Worm (Caenorhabditis elegans) whole organism, L1 larva: ENCODE results near the gene plpp-1.2.

Experiments
- C34B4.2 ChIP-seq: sonication (generic microtip); optimal IDR thresholded peaks from 2 replicates; lab custom pipeline; 2017; ENCODE audit warnings: mild to moderate bottlenecking, missing genetic modification characterization, missing compliant biosample characterization
- F16B12.6 ChIP-seq: fragments of 150-350 bp; optimal IDR thresholded peaks from 2 replicates; lab custom pipeline; 2014; ENCODE audit warnings: missing biosample characterization, missing genetic modification characterization
- Y116A8C.19 ChIP-seq: sonication (generic microtip); optimal IDR thresholded peaks from 2 replicates; lab custom pipeline; 2016; ENCODE audit warnings: missing compliant biosample characterization, missing genetic modification characterization, borderline replicate concordance
- aha-1 ChIP-seq: fragments of 150-350 bp; optimal IDR thresholded peaks from 2 replicates; lab custom pipeline; 2014; ENCODE audit warnings: missing biosample characterization, missing genetic modification characterization
- alr-1 ChIP-seq: fragments of 200-800 bp; sonication (Bioruptor generic); optimal IDR thresholded peaks from 2 replicates; lab custom pipeline; 2018; ENCODE audit warnings: borderline replicate concordance, mild to moderate bottlenecking, missing genetic modification characterization, missing compliant biosample characterization
- aly-2 ChIP-seq: fragments of 150-350 bp; optimal IDR thresholded peaks from 2 replicates; lab custom pipeline; 2014; ENCODE audit warnings: missing biosample characterization, missing genetic modification characterization
- blmp-1 ChIP-seq: fragments of 150-350 bp; optimal IDR thresholded peaks from 2 replicates; lab custom pipeline; 2014; ENCODE audit warnings: missing biosample characterization, missing genetic modification characterization
- ceh-90 ChIP-seq: sonication (generic microtip); optimal IDR thresholded peaks from 2 replicates; lab custom pipeline; 2016; ENCODE audit warnings: missing genetic modification characterization, missing compliant biosample characterization
- ces-1 ChIP-seq: fragments of 150-350 bp; optimal IDR thresholded peaks from 2 replicates; lab custom pipeline; 2014; ENCODE audit warnings: missing biosample characterization, missing genetic modification reagents, missing genetic modification characterization
- dpl-1 ChIP-seq, 3 experiments: fragments of 150-350 bp in 2 of 3; sonication (generic microtip) in 1 of 3; optimal IDR thresholded peaks; 2 replicates each; lab custom pipeline; 2014 to 2017; ENCODE audit warnings: missing biosample characterization in 3 of 3, missing genetic modification characterization in 3 of 3, missing genetic modification reagents in 3 of 3
- efl-1 ChIP-seq, 4 experiments: fragments of 150-350 bp; optimal IDR thresholded peaks in 3 of 4; peaks in 1 of 4; 1 replicate in 1 of 4; 2 replicates in 3 of 4; lab custom pipeline; 2014; ENCODE audit warnings: missing biosample characterization in 2 of 4, missing genetic modification characterization in 2 of 4, missing genetic modification reagents in 2 of 4
- efl-3 ChIP-seq: fragments of 200-800 bp; sonication (Bioruptor generic); optimal IDR thresholded peaks from 2 replicates; lab custom pipeline; 2018; ENCODE audit warnings: mild to moderate bottlenecking, missing genetic modification characterization, missing compliant biosample characterization
- egl-13 ChIP-seq: sonication (generic microtip); optimal IDR thresholded peaks from 2 replicates; lab custom pipeline; 2016; ENCODE audit warnings: missing genotype, missing genetic modification reagents, missing genetic modification characterization, missing compliant biosample characterization
- egl-27 ChIP-seq, 2 experiments: fragments of 150-350 bp in 1 of 2; sonication (generic microtip); optimal IDR thresholded peaks; 3 replicates each; lab custom pipeline; 2017 to 2018; ENCODE audit warnings: missing biosample characterization in 2 of 2, missing genetic modification characterization in 2 of 2, missing genetic modification reagents in 2 of 2
- elt-2 ChIP-seq: sonication (generic microtip); optimal IDR thresholded peaks from 2 replicates; lab custom pipeline; 2016; ENCODE audit warnings: missing genetic modification characterization, mild to moderate bottlenecking, inconsistent platforms, missing compliant biosample characterization, missing genetic modification reagents
- elt-3 ChIP-seq, 6 experiments: fragments of 150-350 bp in 1 of 6; sonication (generic microtip); optimal IDR thresholded peaks; 2 replicates each; lab custom pipeline; 2017 to 2018; ENCODE audit warnings: missing biosample characterization in 6 of 6, missing genetic modification characterization in 6 of 6, inconsistent platforms in 1 of 6
- ets-5 ChIP-seq: fragments of 200-800 bp; sonication (Bioruptor generic); IDR thresholded peaks from 2 replicates; pipeline ENCODE4 v1.3.6; 2022; ENCODE audit warnings: missing genetic modification characterization, missing compliant biosample characterization
- fkh-10 ChIP-seq: sonication (generic microtip); optimal IDR thresholded peaks from 2 replicates; lab custom pipeline; 2017; ENCODE audit warnings: missing biosample characterization, missing genetic modification reagents, missing genetic modification characterization
- fkh-4 ChIP-seq: sonication (generic microtip); optimal IDR thresholded peaks from 2 replicates; lab custom pipeline; 2016; ENCODE audit warnings: missing compliant biosample characterization, missing genetic modification characterization, borderline replicate concordance
- grh-1 ChIP-seq: fragments of 200-800 bp; sonication (Bioruptor generic); IDR thresholded peaks from 2 replicates; pipeline ENCODE4 v1.3.6; 2022; ENCODE audit warnings: missing genetic modification reagents, missing genetic modification characterization, missing compliant biosample characterization
- hlh-17 ChIP-seq: fragments of 200-800 bp; sonication (Bioruptor generic); optimal IDR thresholded peaks from 2 replicates; lab custom pipeline; 2018; ENCODE audit warnings: missing genetic modification characterization, mild to moderate bottlenecking, missing compliant biosample characterization, moderate library complexity, borderline replicate concordance
- irx-1 ChIP-seq: sonication (generic microtip); optimal IDR thresholded peaks from 2 replicates; lab custom pipeline; 2016; ENCODE audit warnings: missing genetic modification characterization, missing compliant biosample characterization
- lin-13 ChIP-seq: fragments of 150-350 bp; optimal IDR thresholded peaks from 2 replicates; lab custom pipeline; 2014; ENCODE audit warnings: missing biosample characterization, missing genetic modification reagents, missing genetic modification characterization
- lin-14 ChIP-seq: fragments of 200-800 bp; sonication (Bioruptor generic); optimal IDR thresholded peaks from 2 replicates; lab custom pipeline; 2018; ENCODE audit warnings: mild to moderate bottlenecking, missing genetic modification characterization, moderate library complexity, missing compliant biosample characterization
- lin-35 ChIP-seq, 2 experiments: fragments of 150-350 bp; optimal IDR thresholded peaks; 2 replicates each; lab custom pipeline; 2014; ENCODE audit warnings: missing biosample characterization in 2 of 2, missing genetic modification characterization in 2 of 2, missing genetic modification reagents in 2 of 2
- lin-39 ChIP-seq: fragments of 150-350 bp; optimal IDR thresholded peaks from 2 replicates; lab custom pipeline; 2014; ENCODE audit warnings: missing biosample characterization, missing genetic modification reagents, missing genetic modification characterization
- lsy-2 ChIP-seq, 2 experiments: fragments of 150-350 bp; optimal IDR thresholded peaks; 2 replicates each; lab custom pipeline; 2014; ENCODE audit warnings: missing biosample characterization in 2 of 2, missing genetic modification characterization in 2 of 2
- mdl-1 ChIP-seq, 2 experiments: fragments of 150-350 bp; optimal IDR thresholded peaks; 2 replicates each; lab custom pipeline; 2014 to 2017; ENCODE audit warnings: missing biosample characterization in 2 of 2, missing genetic modification characterization in 2 of 2, inconsistent platforms in 1 of 2
- nhr-19 ChIP-seq: fragments of 200-800 bp; sonication (Bioruptor generic); conservative IDR thresholded peaks from 2 replicates; pipeline ENCODE4 v1.3.6; 2022; ENCODE audit warnings: missing genetic modification characterization, missing compliant biosample characterization
- nhr-20 ChIP-seq: sonication (generic microtip); optimal IDR thresholded peaks from 2 replicates; lab custom pipeline; 2016; ENCODE audit warnings: mild to moderate bottlenecking, missing genetic modification characterization, missing compliant biosample characterization
- nhr-47 ChIP-seq: sonication (generic microtip); optimal IDR thresholded peaks from 2 replicates; lab custom pipeline; 2016; ENCODE audit warnings: mild to moderate bottlenecking, missing genetic modification characterization, moderate library complexity, missing compliant biosample characterization
- nhr-71 ChIP-seq: sonication (generic microtip); optimal IDR thresholded peaks from 2 replicates; lab custom pipeline; 2016; ENCODE audit warnings: mild to moderate bottlenecking, missing genetic modification characterization, moderate library complexity, missing compliant biosample characterization
- nhr-77 ChIP-seq: fragments of 150-350 bp; optimal IDR thresholded peaks from 2 replicates; lab custom pipeline; 2014; ENCODE audit warnings: missing biosample characterization, missing genetic modification characterization
- nhr-85 ChIP-seq: sonication (generic microtip); peaks from one replicate; lab custom pipeline; 2016; ENCODE audit warnings: missing genetic modification characterization, inconsistent platforms, missing compliant biosample characterization
- pax-3 ChIP-seq: fragments of 200-800 bp; sonication (Bioruptor generic); optimal IDR thresholded peaks from 2 replicates; lab custom pipeline; 2018; ENCODE audit warnings: mild to moderate bottlenecking, missing genetic modification characterization, moderate library complexity, missing compliant biosample characterization
- pqm-1 ChIP-seq: sonication (generic microtip); optimal IDR thresholded peaks from 3 replicates; lab custom pipeline; 2017; ENCODE audit warnings: missing biosample characterization, missing genetic modification characterization
- rnt-1 ChIP-seq: sonication (generic microtip); optimal IDR thresholded peaks from 2 replicates; lab custom pipeline; 2016; ENCODE audit warnings: mild to moderate bottlenecking, missing genetic modification characterization, moderate library complexity, missing compliant biosample characterization
- snu-23 ChIP-seq: sonication (generic microtip); optimal IDR thresholded peaks from 2 replicates; lab custom pipeline; 2016; ENCODE audit warnings: missing genetic modification characterization, missing compliant biosample characterization
- sptf-1 ChIP-seq: fragments of 150-350 bp; optimal IDR thresholded peaks from 2 replicates; lab custom pipeline; 2014; ENCODE audit warnings: missing biosample characterization, missing genetic modification characterization
- sup-37 ChIP-seq: fragments of 200-800 bp; sonication (Bioruptor generic); optimal IDR thresholded peaks from 2 replicates; lab custom pipeline; 2018; ENCODE audit warnings: mild to moderate bottlenecking, missing genetic modification characterization, missing compliant biosample characterization
- tbx-2 ChIP-seq: sonication (generic microtip); optimal IDR thresholded peaks from 2 replicates; lab custom pipeline; 2016; ENCODE audit warnings: missing genetic modification characterization, missing compliant biosample characterization
- tlp-1 ChIP-seq: fragments of 150-350 bp; optimal IDR thresholded peaks from 2 replicates; lab custom pipeline; 2014; ENCODE audit warnings: missing biosample characterization, missing genetic modification characterization
- unc-98 ChIP-seq: fragments of 200-800 bp; sonication (Bioruptor generic); IDR thresholded peaks from 2 replicates; pipeline ENCODE4 v1.3.6; 2022; ENCODE audit warnings: missing genetic modification characterization, missing compliant biosample characterization
- xbp-1 ChIP-seq: sonication (generic microtip); optimal IDR thresholded peaks from 2 replicates; lab custom pipeline; 2016; ENCODE audit warnings: missing genetic modification characterization, missing compliant biosample characterization
- zip-4 ChIP-seq: fragments of 200-800 bp; sonication (Bioruptor generic); optimal IDR thresholded peaks from 2 replicates; lab custom pipeline; 2018; ENCODE audit warnings: mild to moderate bottlenecking, missing genetic modification characterization, moderate library complexity, missing compliant biosample characterization
- ztf-11 ChIP-seq, 2 experiments: sonication (generic microtip); optimal IDR thresholded peaks; 2 replicates each; lab custom pipeline; 2016 to 2017; ENCODE audit warnings: missing genetic modification characterization in 2 of 2, missing biosample characterization in 1 of 2, missing compliant biosample characterization in 1 of 2
- ztf-4 ChIP-seq: fragments of 150-350 bp; optimal IDR thresholded peaks from 2 replicates; lab custom pipeline; 2014; ENCODE audit warnings: missing biosample characterization, missing genetic modification characterization

plpp-1.2 gene

ce11 chrII:6448189-6448588, 37.1 kb upstream of the plpp-1.2 start (continued):
- TF ChIP-seq efl-3 (no peak), ces-1 (GFP tag; lab: Kevin White, UChicago) (no peak), lin-13 (GFP tag; lab: Kevin White, UChicago) (no peak), lsy-2 (tag; optimal IDR thresholded peaks at IDR 0.05; lab: Kevin White, UChicago) (peak in 1 of 2 experiments; percentile 2), mdl-1 (tag; optimal IDR thresholded peaks at IDR 0.05; lab: Kevin White, UChicago) (peak in 1 of 2 experiments; percentile 58), nhr-20 (tag; lab: Kevin White, UChicago) (peak; percentile 28)
- TF ChIP-seq, all 84 proteins: peak for 12

- TF ChIP-seq lin-35 (GFP tag; optimal IDR thresholded peaks at IDR 0.05; lab: Kevin White, UChicago) (peak in 1 of 2 experiments; percentile 27), ztf-4 (tag; lab: Kevin White, UChicago) (no peak), efl-3 (no peak), ztf-11 (tag; optimal IDR thresholded peaks at IDR 0.05; lab: Kevin White, UChicago) (no peak), dpl-1 (GFP tag; optimal IDR thresholded peaks at IDR 0.05; lab: Kevin White, UChicago) (no peak), lin-13 (GFP tag; lab: Kevin White, UChicago) (no peak), grh-1 (no peak), fkh-10 (GFP tag; lab: Kevin White, UChicago) (no peak), elt-2 (tag; lab: Kevin White, UChicago) (peak; percentile 45), nhr-71 (peak; percentile 20), snu-23 (GFP tag; lab: Kevin White, UChicago) (peak; percentile 17), hlh-17 (GFP tag; lab: Kevin White, UChicago) (no peak), zip-4 (GFP tag; lab: Kevin White, UChicago) (no peak), rnt-1 (tag; lab: Kevin White, UChicago) (no peak), pax-3 (tag; lab: Kevin White, UChicago) (no peak), nhr-20 (tag; lab: Kevin White, UChicago) (peak; percentile 75), nhr-77 (tag; lab: Kevin White, UChicago) (no peak), lin-14 (GFP tag; lab: Kevin White, UChicago) (peak; percentile 48), F16B12.6 (tag; lab: Kevin White, UChicago) (no peak), mdl-1 (tag; optimal IDR thresholded peaks at IDR 0.05; lab: Kevin White, UChicago) (no peak), elt-3 (tag; optimal IDR thresholded peaks at IDR 0.05; lab: Kevin White, UChicago) (no peak), tlp-1 (tag; lab: Kevin White, UChicago) (no peak), nhr-85 (tag; lab: Kevin White, UChicago) (peak; percentile 65), sptf-1 (tag; lab: Kevin White, UChicago) (no peak), efl-1 (optimal IDR thresholded peaks at IDR 0.05; lab: Kevin White, UChicago) (no peak), efl-1 (GFP tag; optimal IDR thresholded peaks at IDR 0.05 in 1 of 2; lab: Kevin White, UChicago) (peak in 1 of 2 experiments; percentile 83)
- TF ChIP-seq, all 84 proteins: peak for 8
Observed at ce11 chrII:6448656-6449055, 36.6 kb upstream of the plpp-1.2 start.

ce11 chrII:6449656-6450055, 35.6 kb upstream of the plpp-1.2 start, which contains the start of gene nhr-22:
nhr-22 (minus strand) TSS chrII:6449792.
- no peak for TF ChIP-seq egl-13
- TF ChIP-seq tbx-2 (tag; lab: Kevin White, UChicago): no peak
- no peak for TF ChIP-seq Y116A8C.19 (tag; lab: Kevin White, UChicago)
- no peak for TF ChIP-seq hlh-17 (GFP tag; lab: Kevin White, UChicago)
- TF ChIP-seq irx-1 (tag; lab: Kevin White, UChicago): no peak
- no peak for TF ChIP-seq aly-2 (tag; lab: Kevin White, UChicago)
- no peak for TF ChIP-seq ets-5 (GFP tag; lab: Robert Waterston, UW)
- no peak for TF ChIP-seq aha-1 (tag; lab: Kevin White, UChicago)
- TF ChIP-seq ztf-4 (tag; lab: Kevin White, UChicago): no peak
- TF ChIP-seq lin-13 (GFP tag; lab: Kevin White, UChicago): no peak
- no peak for TF ChIP-seq ces-1 (GFP tag; lab: Kevin White, UChicago)
- peak; percentile 16 for TF ChIP-seq nhr-85 (tag; lab: Kevin White, UChicago)
- no peak for TF ChIP-seq sup-37 (GFP tag; lab: Kevin White, UChicago)
- TF ChIP-seq egl-27 (tag; optimal IDR thresholded peaks at IDR 0.05; lab: Kevin White, UChicago): no peak
- no peak for TF ChIP-seq nhr-47 (tag; lab: Kevin White, UChicago)
- no peak for TF ChIP-seq fkh-4
- peak in 1 of 6 experiments; percentile 12 for TF ChIP-seq elt-3 (tag; optimal IDR thresholded peaks at IDR 0.05; lab: Kevin White, UChicago)
- no peak for TF ChIP-seq ceh-90 (tag; lab: Kevin White, UChicago)
- no peak for TF ChIP-seq xbp-1
- peak; percentile 78 for TF ChIP-seq blmp-1
- no peak for TF ChIP-seq alr-1 (tag; lab: Kevin White, UChicago)
- no peak for TF ChIP-seq unc-98
- TF ChIP-seq nhr-19 (GFP tag; lab: Robert Waterston, UW): no peak
- no peak for TF ChIP-seq C34B4.2 (tag; lab: Kevin White, UChicago)
- TF ChIP-seq lin-14 (GFP tag; lab: Kevin White, UChicago): peak; percentile 29
- no peak for TF ChIP-seq pqm-1
- no peak for TF ChIP-seq lin-39
